Fruit fly (Drosophila melanogaster): ENCODE data around the gene Spn28Da.

The Spn28Da gene

DNA sequence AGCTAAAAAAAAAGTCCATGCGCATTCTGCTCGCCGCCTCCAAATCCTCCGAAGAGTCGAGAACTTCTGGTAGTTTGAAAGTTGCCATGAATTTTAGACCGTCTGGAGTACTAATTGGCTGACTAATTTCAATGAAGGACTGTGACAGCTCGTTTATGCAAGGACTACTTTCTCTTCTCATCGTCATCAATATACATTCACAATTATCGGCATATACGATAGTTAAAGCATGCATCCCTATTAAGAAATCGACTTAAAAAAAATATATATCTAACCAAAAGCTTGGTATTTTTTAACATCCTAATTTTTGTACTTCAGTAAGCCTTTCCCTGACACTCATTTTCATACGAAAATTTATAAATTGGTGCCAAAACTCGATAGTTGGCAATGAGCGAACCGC, 48.8 kb downstream of the Spn28Da start, which contains the start of gene CG14537:
TSS of gene CG14537 (plus strand) at position 301 of the 400 bp plus-strand sequence.
- TF ChIP-seq CG17801 (GFP tag; optimal IDR thresholded peaks at IDR 0.05; ENCODE audit: partially characterized antibody): no peak

dm6 chr2L:7838024-7838423, 50.9 kb downstream of the Spn28Da start:
- no peak for TF ChIP-seq CG17801 (GFP tag; optimal IDR thresholded peaks at IDR 0.05; ENCODE audit: partially characterized antibody)
